Fruit fly (Drosophila melanogaster) Kc167 (cell line): ENCODE measurements around the gene D.

Experiments
- Myc ChIP-seq: fragments of >200 bp; optimal IDR thresholded peaks from 2 replicates; lab custom pipeline; 2017; ENCODE audit warnings: missing external identifiers
- Sin3A ChIP-seq: fragments of >200 bp; optimal IDR thresholded peaks from 2 replicates; lab custom pipeline; 2018; ENCODE audit warnings: missing external identifiers
- psq ChIP-seq: fragments of >200 bp; optimal IDR thresholded peaks from 2 replicates; lab custom pipeline; 2017; ENCODE audit warnings: missing external identifiers

DNA sequence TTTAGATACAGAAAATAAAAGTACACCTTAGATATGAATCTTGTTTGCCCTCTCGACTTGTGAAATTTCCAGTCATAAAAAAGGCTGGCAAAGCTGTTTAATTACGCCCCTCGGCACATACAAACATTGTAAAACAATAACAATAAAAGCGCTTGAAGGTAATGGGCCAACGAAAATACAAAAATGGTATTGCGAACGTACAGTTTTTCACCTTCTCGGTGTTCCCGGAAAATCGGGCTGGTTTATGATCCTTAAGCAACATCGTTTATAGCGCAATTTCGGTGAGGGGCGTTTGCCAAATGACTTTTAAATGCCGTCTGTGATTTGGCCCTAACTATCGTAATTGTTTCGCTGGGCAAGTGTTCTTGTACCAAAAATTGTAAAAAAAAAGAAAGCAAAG is 6.6 kb upstream of the D start:
- TF ChIP-seq Sin3A (lab: Kevin White, UChicago) (no peak), Myc (lab: Kevin White, UChicago) (no peak), psq (lab: Kevin White, UChicago) (no peak)
